Worm (Caenorhabditis elegans) whole organism, L4 larva: ENCODE data around the gene lgc-17.

Source experiments
- F37D6.2 ChIP-seq: sonication (generic microtip); optimal IDR thresholded peaks from 2 replicates; lab custom pipeline; 2016; ENCODE audit warnings: mild to moderate bottlenecking, missing genetic modification characterization, missing compliant biosample characterization
- Y105C5A.15 ChIP-seq: fragments of 200-800 bp; sonication (Bioruptor generic); IDR thresholded peaks from 2 replicates; pipeline ENCODE4 v1.3.6; 2022; ENCODE audit warnings: missing genetic modification characterization, missing compliant biosample characterization
- ama-1 ChIP-seq: fragments of 150-350 bp; optimal IDR thresholded peaks from 2 replicates; lab custom pipeline; 2014; ENCODE audit warnings: inconsistent platforms, mixed read lengths
- ceh-82 ChIP-seq: sonication (generic microtip); optimal IDR thresholded peaks from 2 replicates; lab custom pipeline; 2017; ENCODE audit warnings: missing biosample characterization, missing genetic modification characterization
- dpl-1 ChIP-seq: fragments of 150-350 bp; optimal IDR thresholded peaks from 2 replicates; lab custom pipeline; 2014; ENCODE audit warnings: missing biosample characterization, missing genetic modification reagents, missing genetic modification characterization
- mep-1 ChIP-seq: fragments of 150-350 bp; sonication (generic microtip); optimal IDR thresholded peaks from 3 replicates; lab custom pipeline; 2014; ENCODE audit warnings: missing biosample characterization, missing genetic modification characterization
- nhr-237 ChIP-seq: sonication (generic microtip); optimal IDR thresholded peaks from 2 replicates; lab custom pipeline; 2017; ENCODE audit warnings: missing biosample characterization, missing genetic modification characterization
- spr-3 ChIP-seq: fragments of 200-800 bp; sonication (Bioruptor generic); optimal IDR thresholded peaks from 2 replicates; lab custom pipeline; 2018; ENCODE audit warnings: mild to moderate bottlenecking, missing genetic modification characterization, missing compliant biosample characterization

- TF ChIP-seq ceh-82 (tag; lab: Kevin White, UChicago), result no peak
- no peak for TF ChIP-seq mep-1 (tag; lab: Kevin White, UChicago)
- no peak for TF ChIP-seq Y105C5A.15
- no peak for TF ChIP-seq ama-1
- no peak for TF ChIP-seq dpl-1 (GFP tag; lab: Kevin White, UChicago)
- TF ChIP-seq spr-3, result no peak
- no peak for TF ChIP-seq F37D6.2
- TF ChIP-seq nhr-237 (tag; lab: Kevin White, UChicago), result no peak
Measured at ce11 chrX:12081250-12081649, 40.1 kb upstream of the lgc-17 start.
